Worm (Caenorhabditis elegans): ENCODE data around the gene wrb-1.

The wrb-1 gene

ce11 chrV:1226239-1226638 lies 30.4 kb downstream of the wrb-1 start:
- TF ChIP-seq ces-1 (GFP tag; optimal IDR thresholded peaks at IDR 0.05) = no peak
- TF ChIP-seq ama-1 (optimal IDR thresholded peaks at IDR 0.05) = no peak
- TF ChIP-seq lin-15B (tag; optimal IDR thresholded peaks at IDR 0.05) = no peak
- no peak for TF ChIP-seq nhr-28 (tag; optimal IDR thresholded peaks at IDR 0.05)
- no peak for TF ChIP-seq nhr-47 (tag; optimal IDR thresholded peaks at IDR 0.05)
- TF ChIP-seq nhr-77 (tag; optimal IDR thresholded peaks at IDR 0.05) = no peak
- TF ChIP-seq ceh-63 (GFP tag; optimal IDR thresholded peaks at IDR 0.05) = no peak
- TF ChIP-seq lin-39 (tag; optimal IDR thresholded peaks at IDR 0.05) = no peak
- no peak for TF ChIP-seq lir-3 (tag; optimal IDR thresholded peaks at IDR 0.05; ENCODE audit: poor library complexity)

ce11 chrV:1227756-1228665 lies 32.1 kb downstream of the wrb-1 start:
- no peak for TF ChIP-seq fkh-4 (tag; optimal IDR thresholded peaks at IDR 0.05; ENCODE audit: borderline replicate concordance)
- TF ChIP-seq efl-1 (optimal IDR thresholded peaks at IDR 0.05) = no peak
- peak in 1 of 2 experiments; percentile 36 for TF ChIP-seq efl-1 (GFP tag; optimal IDR thresholded peaks at IDR 0.05 in 1 of 2)
- no peak for TF ChIP-seq nhr-20 (tag; optimal IDR thresholded peaks at IDR 0.05)
- TF ChIP-seq fkh-10 (GFP tag; optimal IDR thresholded peaks at IDR 0.05) = peak; percentile 36
- TF ChIP-seq lin-14 (GFP tag; optimal IDR thresholded peaks at IDR 0.05) = peak; percentile 10
- TF ChIP-seq sptf-1 (tag; optimal IDR thresholded peaks at IDR 0.05) = no peak
- no peak for TF ChIP-seq isw-1 (GFP tag; IDR thresholded peaks at IDR 0.05)
- TF ChIP-seq unc-62 (GFP tag; optimal IDR thresholded peaks at IDR 0.05) = no peak

ce11 chrV:1228884-1229662 lies 33.2 kb downstream of the wrb-1 start:
- TF ChIP-seq aha-1 (tag; optimal IDR thresholded peaks at IDR 0.05) (no peak), nhr-76 (tag; optimal IDR thresholded peaks at IDR 0.05) (no peak), dsc-1 (tag; optimal IDR thresholded peaks at IDR 0.05) (no peak), lsy-2 (tag; optimal IDR thresholded peaks at IDR 0.05) (peak in 1 of 2 experiments; percentile 36), nhr-90 (tag; optimal IDR thresholded peaks at IDR 0.05; ENCODE audit: poor library complexity) (no peak), rnt-1 (tag; optimal IDR thresholded peaks at IDR 0.05) (peak; percentile 71), ces-1 (GFP tag; optimal IDR thresholded peaks at IDR 0.05) (no peak), F16B12.6 (tag; optimal IDR thresholded peaks at IDR 0.05) (no peak), lin-14 (GFP tag; optimal IDR thresholded peaks at IDR 0.05) (peak; percentile 88), nhr-71 (tag; optimal IDR thresholded peaks at IDR 0.05) (peak; percentile 53), elt-2 (tag; optimal IDR thresholded peaks at IDR 0.05) (no peak), unc-98 (GFP tag; IDR thresholded peaks at IDR 0.05) (no peak), pag-3 (tag; optimal IDR thresholded peaks at IDR 0.05; ENCODE audit: borderline replicate concordance, insufficient read depth) (no peak), nhr-19 (GFP tag; conservative IDR thresholded peaks at IDR 0.05) (peak; percentile 20; the same call in 1 of the 2 replicates), ets-5 (GFP tag; IDR thresholded peaks at IDR 0.05) (no peak), ama-1 (optimal IDR thresholded peaks at IDR 0.05) (no peak), zip-4 (GFP tag; optimal IDR thresholded peaks at IDR 0.05) (no peak), efl-1 (optimal IDR thresholded peaks at IDR 0.05) (no peak), efl-1 (GFP tag; optimal IDR thresholded peaks at IDR 0.05 in 1 of 2) (peak in 1 of 2 experiments; percentile 42), mdl-1 (tag; optimal IDR thresholded peaks at IDR 0.05) (peak in 1 of 2 experiments; percentile 27), mep-1 (tag; optimal IDR thresholded peaks at IDR 0.05) (no peak), aly-2 (tag; optimal IDR thresholded peaks at IDR 0.05) (no peak), C04F5.9 (tag; optimal IDR thresholded peaks at IDR 0.05) (no peak), ztf-11 (tag; optimal IDR thresholded peaks at IDR 0.05) (no peak), unc-130 (tag; optimal IDR thresholded peaks at IDR 0.05) (peak; percentile 36)
